Worm (Caenorhabditis elegans): ENCODE results near the gene npr-24.
A peak's percentile ranks its signal among the peaks of the same experiment; 100 is the strongest.

npr-24 gene

ce11 chrX:17466615-17467014 lies 20.0 kb downstream of the npr-24 start, which contains the start of gene ZK54.3 (continued):
- no peak for TF ChIP-seq F16B12.6 (tag; optimal IDR thresholded peaks at IDR 0.05)
- no peak for TF ChIP-seq xbp-1 (tag; optimal IDR thresholded peaks at IDR 0.05)
- TF ChIP-seq lin-35 (GFP tag; optimal IDR thresholded peaks at IDR 0.05), result no peak
- TF ChIP-seq tlp-1 (tag; optimal IDR thresholded peaks at IDR 0.05), result no peak
- TF ChIP-seq ceh-88 (GFP tag; IDR thresholded peaks at IDR 0.05), result no peak
- no peak for TF ChIP-seq ceh-90 (tag; optimal IDR thresholded peaks at IDR 0.05)
- TF ChIP-seq mef-2 (tag; optimal IDR thresholded peaks at IDR 0.05), result no peak
- TF ChIP-seq sox-4 (tag; optimal IDR thresholded peaks at IDR 0.05), result no peak
- no peak for TF ChIP-seq efl-1 (optimal IDR thresholded peaks at IDR 0.05)
- no peak for TF ChIP-seq efl-1 (GFP tag; optimal IDR thresholded peaks at IDR 0.05 in 1 of 2)
- no peak for TF ChIP-seq tbx-2 (tag; optimal IDR thresholded peaks at IDR 0.05)
- TF ChIP-seq nhr-28 (tag; optimal IDR thresholded peaks at IDR 0.05), result no peak
- TF ChIP-seq pqm-1 (tag; optimal IDR thresholded peaks at IDR 0.05), result no peak
- TF ChIP-seq lsy-2 (tag; optimal IDR thresholded peaks at IDR 0.05), result peak in 1 of 2 experiments; percentile 17
- TF ChIP-seq aly-2 (tag; optimal IDR thresholded peaks at IDR 0.05), result no peak
- no peak for TF ChIP-seq nhr-19 (GFP tag; conservative IDR thresholded peaks at IDR 0.05)
- no peak for TF ChIP-seq mdl-1 (tag; optimal IDR thresholded peaks at IDR 0.05)
- TF ChIP-seq unc-86 (tag; optimal IDR thresholded peaks at IDR 0.05), result peak; percentile 19

ce11 chrX:17464801-17465200 lies 21.8 kb downstream of the npr-24 start, which contains the start of gene slc-17.1:
Gene slc-17.1, minus strand, starts transcription at chrX:17464901.
- peak; percentile 31 for TF ChIP-seq lin-14 (GFP tag; optimal IDR thresholded peaks at IDR 0.05)
- TF ChIP-seq tbx-2 (tag; optimal IDR thresholded peaks at IDR 0.05), result no peak

ce11 chrX:17461958-17462357 lies 24.7 kb downstream of the npr-24 start:
- TF ChIP-seq rnt-1 (tag; optimal IDR thresholded peaks at IDR 0.05) (peak; percentile 28), pag-3 (tag; optimal IDR thresholded peaks at IDR 0.05; ENCODE audit: borderline replicate concordance, insufficient read depth) (peak; percentile 28), nhr-84 (tag; optimal IDR thresholded peaks at IDR 0.05) (no peak), snu-23 (GFP tag; optimal IDR thresholded peaks at IDR 0.05) (peak; percentile 12), sup-37 (GFP tag; optimal IDR thresholded peaks at IDR 0.05) (no peak), nhr-71 (tag; optimal IDR thresholded peaks at IDR 0.05) (peak; percentile 49), dsc-1 (tag; optimal IDR thresholded peaks at IDR 0.05) (peak; percentile 44), sptf-1 (tag; optimal IDR thresholded peaks at IDR 0.05) (no peak), efl-1 (optimal IDR thresholded peaks at IDR 0.05) (no peak), efl-1 (GFP tag; optimal IDR thresholded peaks at IDR 0.05 in 1 of 2) (peak in 1 of 2 experiments; percentile 27), nhr-12 (tag; optimal IDR thresholded peaks at IDR 0.05) (no peak), lsy-2 (tag; optimal IDR thresholded peaks at IDR 0.05) (peak in 1 of 2 experiments; percentile 9), lin-14 (GFP tag; optimal IDR thresholded peaks at IDR 0.05) (peak; percentile 67)

- TF ChIP-seq sup-37 (GFP tag; optimal IDR thresholded peaks at IDR 0.05), result peak; percentile 39
- no peak for TF ChIP-seq nhr-85 (tag)
- peak; percentile 60 for TF ChIP-seq lin-14 (GFP tag; optimal IDR thresholded peaks at IDR 0.05)
- no peak for TF ChIP-seq fkh-8 (tag; optimal IDR thresholded peaks at IDR 0.05)
- TF ChIP-seq pag-3 (tag; optimal IDR thresholded peaks at IDR 0.05; ENCODE audit: borderline replicate concordance, insufficient read depth), result no peak
- no peak for TF ChIP-seq egl-13 (tag; optimal IDR thresholded peaks at IDR 0.05)
- no peak for TF ChIP-seq jun-1 (tag; optimal IDR thresholded peaks at IDR 0.05)
- TF ChIP-seq lin-35 (GFP tag; optimal IDR thresholded peaks at IDR 0.05), result no peak
- TF ChIP-seq dpl-1 (GFP tag; optimal IDR thresholded peaks at IDR 0.05), result no peak
- TF ChIP-seq hlh-4 (tag; optimal IDR thresholded peaks at IDR 0.05), result no peak
- TF ChIP-seq unc-86 (tag; optimal IDR thresholded peaks at IDR 0.05), result no peak
- TF ChIP-seq unc-30 (tag; optimal IDR thresholded peaks at IDR 0.05), result no peak
- peak in 1 of 2 experiments; percentile 5 for TF ChIP-seq lsy-2 (tag; optimal IDR thresholded peaks at IDR 0.05)
- no peak for TF ChIP-seq fos-1 (tag; optimal IDR thresholded peaks at IDR 0.05)
- TF ChIP-seq alr-1 (tag; optimal IDR thresholded peaks at IDR 0.05; ENCODE audit: borderline replicate concordance), result no peak
- peak; percentile 9 for TF ChIP-seq snu-23 (GFP tag; optimal IDR thresholded peaks at IDR 0.05)
- peak; percentile 47 for TF ChIP-seq nhr-20 (tag; optimal IDR thresholded peaks at IDR 0.05)
- peak; percentile 65 for TF ChIP-seq dsc-1 (tag; optimal IDR thresholded peaks at IDR 0.05)
- no peak for TF ChIP-seq ama-1 (optimal IDR thresholded peaks at IDR 0.05)
- no peak for TF ChIP-seq tlp-1 (tag; optimal IDR thresholded peaks at IDR 0.05)
- TF ChIP-seq vab-15 (tag; optimal IDR thresholded peaks at IDR 0.05), result no peak
- TF ChIP-seq egl-27 (tag; optimal IDR thresholded peaks at IDR 0.05), result no peak
- TF ChIP-seq unc-130 (tag; optimal IDR thresholded peaks at IDR 0.05), result no peak
- no peak for TF ChIP-seq skn-1 (tag; optimal IDR thresholded peaks at IDR 0.05)
- TF ChIP-seq rnt-1 (tag; optimal IDR thresholded peaks at IDR 0.05), result peak; percentile 55
- TF ChIP-seq sox-4 (tag; optimal IDR thresholded peaks at IDR 0.05), result no peak
- peak; percentile 39 for TF ChIP-seq nhr-47 (tag; optimal IDR thresholded peaks at IDR 0.05)
- TF ChIP-seq nhr-19 (GFP tag; conservative IDR thresholded peaks at IDR 0.05), result peak; percentile 48
- TF ChIP-seq lin-39 (tag; optimal IDR thresholded peaks at IDR 0.05), result no peak
- TF ChIP-seq ztf-4 (tag; optimal IDR thresholded peaks at IDR 0.05), result no peak
- no peak for TF ChIP-seq mdl-1 (tag; optimal IDR thresholded peaks at IDR 0.05)
- TF ChIP-seq snpc-4 (tag; optimal IDR thresholded peaks at IDR 0.05), result no peak
These were observed 27.7 kb downstream of the npr-24 start, which contains the start of gene mlc-1 for ce11 chrX:17458887-17459286. Gene mlc-1, plus strand, starts transcription at chrX:17459210.

Data from whole organism, L1 larva.